In the genomic region with DNA sequence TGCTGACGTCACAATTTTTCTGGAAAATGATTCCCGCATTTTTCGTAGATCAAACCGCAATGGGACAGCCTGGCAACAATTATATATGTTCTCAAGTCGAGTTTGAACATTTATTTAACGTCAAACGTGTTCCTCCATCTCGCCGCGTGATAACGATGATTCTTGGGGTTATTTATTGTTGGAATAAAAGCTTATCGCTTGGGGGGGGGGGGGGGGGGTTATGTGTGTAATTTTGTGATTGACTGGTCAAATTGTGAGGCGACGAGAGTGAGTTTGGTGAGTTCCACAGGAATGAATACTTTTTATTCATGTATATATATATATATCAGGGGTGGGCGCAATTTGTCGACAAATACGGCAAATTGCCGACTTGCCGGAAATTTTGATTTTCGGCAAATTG, we compare ENCODE assay signal across 4 worm cellular contexts.
TF ChIP-seq lines count a peak whose summit lies in the region.

No protein-coding gene starts in this region.

TF ChIP-seq in whole organism, L1 larva, 84 proteins besides CTCF, POLR2A, EP300 and RAD21:
- TF ChIP-seq nhr-19 (GFP tag; conservative IDR thresholded peaks at IDR 0.05; lab: Robert Waterston, UW) (no peak), efl-1 (optimal IDR thresholded peaks at IDR 0.05; lab: Kevin White, UChicago) (no peak), efl-1 (GFP tag; optimal IDR thresholded peaks at IDR 0.05 in 1 of 2; lab: Kevin White, UChicago) (peak in 1 of 2 experiments; percentile 41), elt-2 (tag; optimal IDR thresholded peaks at IDR 0.05; lab: Kevin White, UChicago) (peak; percentile 30), nhr-47 (tag; optimal IDR thresholded peaks at IDR 0.05; lab: Kevin White, UChicago) (no peak), isw-1 (GFP tag; IDR thresholded peaks at IDR 0.05; lab: Robert Waterston, UW) (no peak), lsy-2 (tag; optimal IDR thresholded peaks at IDR 0.05; lab: Kevin White, UChicago) (no peak)

TF ChIP-seq in whole organism, L3 larva, 47 proteins besides CTCF, POLR2A, EP300 and RAD21:
- TF ChIP-seq nhr-77 (tag; optimal IDR thresholded peaks at IDR 0.05; lab: Kevin White, UChicago) (no peak), elt-2 (tag; optimal IDR thresholded peaks at IDR 0.05; lab: Kevin White, UChicago) (peak; percentile 43)

TF ChIP-seq in whole organism, L4 larva, 104 proteins besides CTCF, POLR2A, EP300 and RAD21:
- TF ChIP-seq spr-1 (tag; optimal IDR thresholded peaks at IDR 0.05; lab: Kevin White, UChicago) (no peak), lir-3 (tag; optimal IDR thresholded peaks at IDR 0.05; lab: Kevin White, UChicago) (no peak), hlh-11 (tag; optimal IDR thresholded peaks at IDR 0.05; lab: Kevin White, UChicago) (peak; percentile 62), ceh-20 (GFP tag; IDR thresholded peaks at IDR 0.05; lab: Robert Waterston, UW) (peak; percentile 23; the same call in 1 of the 2 replicates), dmd-6 (GFP tag; IDR thresholded peaks at IDR 0.05; lab: Robert Waterston, UW) (peak; percentile 49; the same call in 1 of the 2 replicates), saeg-2 (GFP tag; IDR thresholded peaks at IDR 0.05; lab: Robert Waterston, UW) (no peak), nhr-76 (tag; optimal IDR thresholded peaks at IDR 0.05; lab: Kevin White, UChicago) (no peak), ces-1 (GFP tag; optimal IDR thresholded peaks at IDR 0.05; lab: Kevin White, UChicago) (no peak), mxl-3 (GFP tag; optimal IDR thresholded peaks at IDR 0.05; lab: Kevin White, UChicago) (peak; percentile 28)

TF ChIP-seq in whole organism, young adult, 124 proteins besides CTCF, POLR2A, EP300 and RAD21:
- no peak for TF ChIP-seq cebp-1 (GFP tag; IDR thresholded peaks at IDR 0.05; lab: Robert Waterston, UW)
- peak; percentile 8 for TF ChIP-seq cebp-1 (tag; optimal IDR thresholded peaks at IDR 0.05; lab: Kevin White, UChicago)
- TF ChIP-seq C06A6.2 (GFP tag; conservative IDR thresholded peaks at IDR 0.05; lab: Robert Waterston, UW): no peak
- no peak for TF ChIP-seq attf-5 (GFP tag; optimal IDR thresholded peaks at IDR 0.05; lab: Kevin White, UChicago)
- no peak for TF ChIP-seq B0035.1 (tag; optimal IDR thresholded peaks at IDR 0.05; lab: Kevin White, UChicago)
- TF ChIP-seq egrh-3 (GFP tag; IDR thresholded peaks at IDR 0.05; lab: Robert Waterston, UW): peak; percentile 60; the same call in 1 of the 2 replicates
- TF ChIP-seq akir-1 (GFP tag; optimal IDR thresholded peaks at IDR 0.05; lab: Kevin White, UChicago): no peak
- TF ChIP-seq tbp1 (GFP tag; optimal IDR thresholded peaks at IDR 0.05; lab: Kevin White, UChicago): peak; percentile 24
- no peak for TF ChIP-seq snpc-1.1 (tag; optimal IDR thresholded peaks at IDR 0.05; lab: Kevin White, UChicago; ENCODE audit: insufficient read depth)
- no peak for TF ChIP-seq egl-44 (GFP tag; IDR thresholded peaks at IDR 0.05; lab: Robert Waterston, UW)
- no peak for TF ChIP-seq F49E8.2 (tag; optimal IDR thresholded peaks at IDR 0.05; lab: Kevin White, UChicago; ENCODE audit: insufficient read depth)
- no peak for TF ChIP-seq somi-1 (GFP tag; optimal IDR thresholded peaks at IDR 0.05; lab: Kevin White, UChicago)
- no peak for TF ChIP-seq ztf-26 (tag; optimal IDR thresholded peaks at IDR 0.05; lab: Kevin White, UChicago)
- no peak for TF ChIP-seq ztf-6 (GFP tag; IDR thresholded peaks at IDR 0.05; lab: Robert Waterston, UW)
- TF ChIP-seq dpff-1 (tag; optimal IDR thresholded peaks at IDR 0.05; lab: Kevin White, UChicago): no peak
- TF ChIP-seq ztf-25 (GFP tag; IDR thresholded peaks at IDR 0.05; lab: Robert Waterston, UW): no peak
- TF ChIP-seq F33H1.4 (GFP tag; IDR thresholded peaks at IDR 0.05; lab: Robert Waterston, UW): no peak
- no peak for TF ChIP-seq ceh-79 (tag; optimal IDR thresholded peaks at IDR 0.05; lab: Kevin White, UChicago)
- no peak for TF ChIP-seq xnd-1 (tag; optimal IDR thresholded peaks at IDR 0.05; lab: Kevin White, UChicago)
- no peak for TF ChIP-seq egl-18 (GFP tag; IDR thresholded peaks at IDR 0.05; lab: Robert Waterston, UW)
- TF ChIP-seq ceh-100 (GFP tag; IDR thresholded peaks at IDR 0.05; lab: Robert Waterston, UW): no peak
- no peak for TF ChIP-seq snpc-1.3 (tag; optimal IDR thresholded peaks at IDR 0.05; lab: Kevin White, UChicago; ENCODE audit: insufficient read depth)
- no peak for TF ChIP-seq hsf-1 (GFP tag; IDR thresholded peaks at IDR 0.05; lab: Robert Waterston, UW)
- no peak for TF ChIP-seq tlf-1 (GFP tag; optimal IDR thresholded peaks at IDR 0.05; lab: Kevin White, UChicago)
- no peak for TF ChIP-seq lsl-1 (GFP tag; optimal IDR thresholded peaks at IDR 0.05; lab: Kevin White, UChicago)
- TF ChIP-seq dox-1 (GFP tag; IDR thresholded peaks at IDR 0.05; lab: Robert Waterston, UW): 0 out of 2 replicates have a peak, but pooled peaks have one; percentile 28
- TF ChIP-seq lin-40 (tag; optimal IDR thresholded peaks at IDR 0.05; lab: Kevin White, UChicago): no peak
- TF ChIP-seq bed-2 (GFP tag; IDR thresholded peaks at IDR 0.05; lab: Robert Waterston, UW): no peak
- TF ChIP-seq rpc-1 (optimal IDR thresholded peaks at IDR 0.05; lab: Kevin White, UChicago): no peak
- TF ChIP-seq rpc-1 (tag; optimal IDR thresholded peaks at IDR 0.05; lab: Kevin White, UChicago): no peak
- no peak for TF ChIP-seq aptf-2 (GFP tag; conservative IDR thresholded peaks at IDR 0.05; lab: Robert Waterston, UW)
- no peak for TF ChIP-seq madf-3 (GFP tag; IDR thresholded peaks at IDR 0.05; lab: Robert Waterston, UW)
- no peak for TF ChIP-seq B0019.2 (GFP tag; conservative IDR thresholded peaks at IDR 0.05; lab: Robert Waterston, UW)
- no peak for TF ChIP-seq hlh-12 (tag; optimal IDR thresholded peaks at IDR 0.05; lab: Kevin White, UChicago)
- no peak for TF ChIP-seq let-607 (tag; optimal IDR thresholded peaks at IDR 0.05; lab: Kevin White, UChicago)
- no peak for TF ChIP-seq D2030.7 (GFP tag; IDR thresholded peaks at IDR 0.05; lab: Robert Waterston, UW)
- no peak for TF ChIP-seq ztf-3 (GFP tag; optimal IDR thresholded peaks at IDR 0.05; lab: Kevin White, UChicago)
- TF ChIP-seq ets-4 (GFP tag; optimal IDR thresholded peaks at IDR 0.05; lab: Kevin White, UChicago): no peak
